Fruit fly (Drosophila melanogaster) whole organism, pupa: ENCODE measurements around the gene eas.

Source experiments
- CG13204 ChIP-seq: fragments of 200-800 bp; sonication (Bioruptor generic); optimal IDR thresholded peaks from 2 replicates; lab custom pipeline; 2018; ENCODE audit warnings: missing biosample characterization, mild to moderate bottlenecking, missing genetic modification characterization, moderate library complexity
- CG32121 ChIP-seq: fragments of 200-800 bp; sonication (Bioruptor generic); IDR thresholded peaks from 2 replicates; pipeline ENCODE4 v1.3.6; 2022; ENCODE audit warnings: missing biosample characterization, missing genetic modification characterization
- Pif1B ChIP-seq: fragments of 200-800 bp; sonication (Bioruptor generic); optimal IDR thresholded peaks from 3 replicates; lab custom pipeline; 2016; ENCODE audit warnings: missing biosample characterization, missing genetic modification characterization

dm6 chrX:16308953-16309352 is 30.8 kb downstream of the eas start:
- TF ChIP-seq Pif1B (GFP tag; lab: Kevin White, UChicago) = no peak
- TF ChIP-seq CG13204 (GFP tag; lab: Kevin White, UChicago) = no peak
- TF ChIP-seq CG32121 (GFP tag; lab: Robert Waterston, UW) = no peak
